Worm (Caenorhabditis elegans) whole organism, young adult: Measurements from ENCODE around the gene pho-7.

ENCODE experiments used
- B0336.3 ChIP-seq: fragments of 200-800 bp; sonication (Bioruptor generic); IDR thresholded peaks from 2 replicates; pipeline ENCODE4 v1.3.6; 2022; ENCODE audit warnings: missing genetic modification characterization, missing compliant biosample characterization
- C06A6.2 ChIP-seq: fragments of 200-800 bp; sonication (Bioruptor generic); conservative IDR thresholded peaks from 2 replicates; pipeline ENCODE4 v1.3.6; 2022; ENCODE audit warnings: missing genetic modification characterization, missing compliant biosample characterization
- F23B12.7 ChIP-seq: sonication (generic microtip); optimal IDR thresholded peaks from 2 replicates; lab custom pipeline; 2017; ENCODE audit warnings: missing genetic modification characterization, mild to moderate bottlenecking, missing compliant biosample characterization, antibody characterized with exemption, moderate library complexity; ENCODE audit not compliant: insufficient read depth
- F33H1.4 ChIP-seq: fragments of 200-800 bp; sonication (Bioruptor generic); IDR thresholded peaks from 2 replicates; pipeline ENCODE4 v1.3.6; 2022; ENCODE audit warnings: missing genetic modification reagents, missing genetic modification characterization, missing compliant biosample characterization
- F52B5.7 ChIP-seq: sonication (generic microtip); optimal IDR thresholded peaks from 2 replicates; lab custom pipeline; 2016; ENCODE audit warnings: mild to moderate bottlenecking, missing genetic modification characterization, missing compliant biosample characterization
- T26A5.8 ChIP-seq: sonication (generic microtip); optimal IDR thresholded peaks from 2 replicates; lab custom pipeline; 2016; ENCODE audit warnings: missing genetic modification characterization, missing compliant biosample characterization
- Y53F4B.3 ChIP-seq: fragments of 200-800 bp; sonication (Bioruptor generic); IDR thresholded peaks from 2 replicates; pipeline ENCODE4 v1.3.6; 2022; ENCODE audit warnings: missing genetic modification reagents, missing genetic modification characterization, missing compliant biosample characterization
- Y56A3A.18 ChIP-seq: fragments of 200-800 bp; sonication (Bioruptor generic); IDR thresholded peaks from 2 replicates; pipeline ENCODE4 v1.3.6; 2022; ENCODE audit warnings: missing genetic modification reagents, missing genetic modification characterization, missing compliant biosample characterization
- ZK185.1 ChIP-seq: sonication (generic microtip); optimal IDR thresholded peaks from 2 replicates; lab custom pipeline; 2016; ENCODE audit warnings: mild to moderate bottlenecking, missing genetic modification characterization, missing compliant biosample characterization; ENCODE audit not compliant: poor library complexity, severe bottlenecking
- akir-1 ChIP-seq: fragments of 200-800 bp; sonication (Bioruptor generic); optimal IDR thresholded peaks from 2 replicates; lab custom pipeline; 2018; ENCODE audit warnings: mild to moderate bottlenecking, missing genetic modification characterization, moderate library complexity, missing compliant biosample characterization
- aptf-3 ChIP-seq: fragments of 200-800 bp; sonication (Bioruptor generic); IDR thresholded peaks from 2 replicates; pipeline ENCODE4 v1.3.6; 2022; ENCODE audit warnings: missing genetic modification characterization, missing compliant biosample characterization
- atf-7 ChIP-seq: sonication (generic microtip); optimal IDR thresholded peaks from 2 replicates; lab custom pipeline; 2017; ENCODE audit warnings: mild to moderate bottlenecking, missing genetic modification characterization, missing compliant biosample characterization
- athp-1 ChIP-seq: sonication (generic microtip); optimal IDR thresholded peaks from 2 replicates; lab custom pipeline; 2017; ENCODE audit warnings: mild to moderate bottlenecking, missing genetic modification characterization, missing compliant biosample characterization
- attf-3 ChIP-seq: fragments of 200-800 bp; sonication (Bioruptor generic); conservative IDR thresholded peaks from 2 replicates; pipeline ENCODE4 v1.3.6; 2022; ENCODE audit warnings: missing genetic modification reagents, missing genetic modification characterization, missing compliant biosample characterization
- attf-5 ChIP-seq: fragments of 200-800 bp; sonication (Bioruptor generic); optimal IDR thresholded peaks from 2 replicates; lab custom pipeline; 2018; ENCODE audit warnings: mild to moderate bottlenecking, missing genetic modification characterization, missing compliant biosample characterization
- bed-1 ChIP-seq: fragments of 200-800 bp; sonication (Bioruptor generic); IDR thresholded peaks from 2 replicates; pipeline ENCODE4 v1.3.6; 2022; ENCODE audit warnings: missing genetic modification reagents, missing genetic modification characterization, missing compliant biosample characterization
- ceh-100 ChIP-seq: fragments of 200-800 bp; sonication (Bioruptor generic); IDR thresholded peaks from 2 replicates; pipeline ENCODE4 v1.3.6; 2022; ENCODE audit warnings: missing genetic modification reagents, missing genetic modification characterization, missing compliant biosample characterization
- ceh-27 ChIP-seq: fragments of 200-800 bp; sonication (Bioruptor generic); optimal IDR thresholded peaks from 2 replicates; lab custom pipeline; 2018; ENCODE audit warnings: mild to moderate bottlenecking, missing genetic modification characterization, moderate library complexity, missing compliant biosample characterization
- ceh-58 ChIP-seq: fragments of 200-800 bp; sonication (Bioruptor generic); IDR thresholded peaks from 2 replicates; pipeline ENCODE4 v1.3.6; 2022; ENCODE audit warnings: missing genetic modification characterization, missing compliant biosample characterization
- ceh-91 ChIP-seq: fragments of 200-800 bp; sonication (Bioruptor generic); IDR thresholded peaks from 2 replicates; pipeline ENCODE4 v1.3.6; 2022; ENCODE audit warnings: missing genetic modification reagents, missing genetic modification characterization, missing compliant biosample characterization
- efl-1 ChIP-seq: fragments of 150-350 bp; optimal IDR thresholded peaks from 2 replicates; lab custom pipeline; 2014; ENCODE audit warnings: missing biosample characterization, missing genetic modification reagents, missing genetic modification characterization
- gei-17 ChIP-seq: fragments of 200-800 bp; sonication (Bioruptor generic); optimal IDR thresholded peaks from 2 replicates; lab custom pipeline; 2018; ENCODE audit warnings: mild to moderate bottlenecking, missing genetic modification characterization, missing compliant biosample characterization
- hmg-20 ChIP-seq: fragments of 200-800 bp; sonication (Bioruptor generic); IDR thresholded peaks from 2 replicates; pipeline ENCODE4 v1.3.6; 2022; ENCODE audit warnings: missing genetic modification reagents, missing genetic modification characterization, missing compliant biosample characterization
- let-526 ChIP-seq: fragments of 200-800 bp; sonication (Bioruptor generic); IDR thresholded peaks from 2 replicates; pipeline ENCODE4 v1.3.6; 2022; ENCODE audit warnings: missing genetic modification reagents, missing genetic modification characterization, missing compliant biosample characterization
- let-607 ChIP-seq, 2 experiments: fragments of 200-800 bp in 1 of 2; sonication (Bioruptor generic) in 1 of 2; sonication (generic microtip) in 1 of 2; optimal IDR thresholded peaks; 2 replicates each; lab custom pipeline; 2016 to 2018; ENCODE audit warnings: mild to moderate bottlenecking in 2 of 2, missing compliant biosample characterization in 2 of 2, missing genetic modification characterization in 2 of 2, moderate library complexity in 2 of 2, missing genotype in 1 of 2
- lin-26 ChIP-seq: fragments of 200-800 bp; sonication (Bioruptor generic); IDR thresholded peaks from 2 replicates; pipeline ENCODE4 v1.3.6; 2022; ENCODE audit warnings: missing genetic modification reagents, missing genetic modification characterization, missing compliant biosample characterization
- lin-40 ChIP-seq: sonication (generic microtip); optimal IDR thresholded peaks from 2 replicates; lab custom pipeline; 2016; ENCODE audit warnings: missing genetic modification characterization, mild to moderate bottlenecking, missing compliant biosample characterization, missing genotype, missing genetic modification reagents
- lin-54 ChIP-seq: fragments of 200-800 bp; sonication (Bioruptor generic); optimal IDR thresholded peaks from 2 replicates; lab custom pipeline; 2018; ENCODE audit warnings: mild to moderate bottlenecking, missing genetic modification characterization, missing compliant biosample characterization
- lsl-1 ChIP-seq: fragments of 200-800 bp; sonication (Bioruptor generic); optimal IDR thresholded peaks from 2 replicates; lab custom pipeline; 2018; ENCODE audit warnings: mild to moderate bottlenecking, missing genetic modification characterization, moderate library complexity, missing compliant biosample characterization
- lsy-27 ChIP-seq: sonication (generic microtip); optimal IDR thresholded peaks from 2 replicates; lab custom pipeline; 2017; ENCODE audit warnings: missing genetic modification characterization, mild to moderate bottlenecking, missing compliant biosample characterization, antibody characterized with exemption, missing genotype, borderline replicate concordance; ENCODE audit not compliant: insufficient read depth
- madf-3 ChIP-seq: fragments of 200-800 bp; sonication (Bioruptor generic); IDR thresholded peaks from 2 replicates; pipeline ENCODE4 v1.3.6; 2022; ENCODE audit warnings: missing genetic modification reagents, missing genetic modification characterization, missing compliant biosample characterization
- madf-6 ChIP-seq: fragments of 200-800 bp; sonication (Bioruptor generic); IDR thresholded peaks from 2 replicates; pipeline ENCODE4 v1.3.6; 2022; ENCODE audit warnings: missing genetic modification reagents, missing genetic modification characterization, missing compliant biosample characterization
- mcd-1 ChIP-seq: fragments of 200-800 bp; sonication (Bioruptor generic); IDR thresholded peaks from 2 replicates; pipeline ENCODE4 v1.3.6; 2022; ENCODE audit warnings: missing genetic modification reagents, missing genetic modification characterization, missing compliant biosample characterization
- mes-4 ChIP-seq: sonication (generic microtip); optimal IDR thresholded peaks from 2 replicates; lab custom pipeline; 2016; ENCODE audit warnings: missing genotype, missing genetic modification characterization, missing compliant biosample characterization
- nfya-2 ChIP-seq: fragments of 200-800 bp; sonication (Bioruptor generic); IDR thresholded peaks from 2 replicates; pipeline ENCODE4 v1.3.6; 2022; ENCODE audit warnings: missing genetic modification reagents, missing genetic modification characterization, missing compliant biosample characterization
- nhr-27 ChIP-seq: fragments of 200-800 bp; sonication (Bioruptor generic); optimal IDR thresholded peaks from 2 replicates; lab custom pipeline; 2018; ENCODE audit warnings: mild to moderate bottlenecking, missing genetic modification characterization, moderate library complexity, missing compliant biosample characterization
- nhr-80 ChIP-seq: sonication (generic microtip); optimal IDR thresholded peaks from 2 replicates; lab custom pipeline; 2016; ENCODE audit warnings: missing genetic modification characterization, missing compliant biosample characterization
- sea-2 ChIP-seq: fragments of 200-800 bp; sonication (Bioruptor generic); IDR thresholded peaks from 2 replicates; pipeline ENCODE4 v1.3.6; 2022; ENCODE audit warnings: missing genetic modification characterization, missing compliant biosample characterization
- somi-1 ChIP-seq: fragments of 200-800 bp; sonication (Bioruptor generic); optimal IDR thresholded peaks from 2 replicates; lab custom pipeline; 2018; ENCODE audit warnings: mild to moderate bottlenecking, missing genetic modification characterization, missing compliant biosample characterization
- sptf-2 ChIP-seq: fragments of 200-800 bp; sonication (Bioruptor generic); optimal IDR thresholded peaks from 2 replicates; lab custom pipeline; 2018; ENCODE audit warnings: mild to moderate bottlenecking, missing genetic modification characterization, missing compliant biosample characterization
- tlf-1 ChIP-seq: fragments of 200-800 bp; sonication (Bioruptor generic); optimal IDR thresholded peaks from 2 replicates; lab custom pipeline; 2018; ENCODE audit warnings: mild to moderate bottlenecking, missing genetic modification characterization, missing compliant biosample characterization
- ztf-18 ChIP-seq: sonication (generic microtip); optimal IDR thresholded peaks from 2 replicates; lab custom pipeline; 2016; ENCODE audit warnings: missing genotype, mild to moderate bottlenecking, missing genetic modification characterization, missing compliant biosample characterization
- ztf-25 ChIP-seq: fragments of 200-800 bp; sonication (Bioruptor generic); IDR thresholded peaks from 2 replicates; pipeline ENCODE4 v1.3.6; 2022; ENCODE audit warnings: missing genetic modification reagents, missing genetic modification characterization, missing compliant biosample characterization
- ztf-26 ChIP-seq: sonication (generic microtip); optimal IDR thresholded peaks from 2 replicates; lab custom pipeline; 2017; ENCODE audit warnings: missing genetic modification characterization, missing compliant biosample characterization

Gene pho-7

ce11 chrX:10971118-10971517 is 30.0 kb upstream of the pho-7 start:
- no peak for TF ChIP-seq efl-1
- TF ChIP-seq F23B12.7 (tag; lab: Kevin White, UChicago) = no peak
- no peak for TF ChIP-seq madf-3 (GFP tag; lab: Robert Waterston, UW)
- TF ChIP-seq mcd-1 (GFP tag; lab: Robert Waterston, UW) = no peak
- no peak for TF ChIP-seq bed-1 (GFP tag; lab: Robert Waterston, UW)

- TF ChIP-seq nhr-80 (no peak), ztf-18 (no peak), Y53F4B.3 (GFP tag; lab: Robert Waterston, UW) (no peak), attf-5 (GFP tag; lab: Kevin White, UChicago) (no peak), aptf-3 (GFP tag; lab: Robert Waterston, UW) (no peak), Y56A3A.18 (GFP tag; lab: Robert Waterston, UW) (no peak), athp-1 (tag; lab: Kevin White, UChicago) (no peak), lin-54 (GFP tag; lab: Kevin White, UChicago) (no peak), ceh-100 (no peak), B0336.3 (GFP tag; lab: Robert Waterston, UW) (no peak), ZK185.1 (tag; lab: Kevin White, UChicago) (no peak), ztf-26 (tag; lab: Kevin White, UChicago) (no peak), madf-6 (GFP tag; lab: Robert Waterston, UW) (no peak), T26A5.8 (tag; lab: Kevin White, UChicago) (no peak), somi-1 (no peak), F52B5.7 (tag; lab: Kevin White, UChicago) (no peak), lsy-27 (tag; lab: Kevin White, UChicago) (no peak)
These were observed 29.5 kb upstream of the pho-7 start, which contains the start of gene K09C8.8 for ce11 chrX:10970629-10971028. Gene K09C8.8 (plus strand): TSS chrX:10970929.

- TF ChIP-seq ceh-58 (GFP tag; lab: Robert Waterston, UW) = no peak
- no peak for TF ChIP-seq lsl-1 (GFP tag; lab: Kevin White, UChicago)
- TF ChIP-seq ceh-91 (GFP tag; lab: Robert Waterston, UW) = no peak
- TF ChIP-seq ztf-25 (GFP tag; lab: Robert Waterston, UW) = no peak
- TF ChIP-seq ceh-100 = no peak
- TF ChIP-seq lin-40 (tag; lab: Kevin White, UChicago) = no peak
- no peak for TF ChIP-seq akir-1 (GFP tag; lab: Kevin White, UChicago)
- no peak for TF ChIP-seq ceh-27
- TF ChIP-seq tlf-1 (GFP tag; lab: Kevin White, UChicago) = no peak
- TF ChIP-seq nhr-27 (tag; lab: Kevin White, UChicago) = no peak
- TF ChIP-seq, all 124 proteins: peak for 0
These were observed 26.5 kb upstream of the pho-7 start, which contains the start of gene K09C8.9 for ce11 chrX:10967698-10968097. Gene K09C8.9 (minus strand): TSS chrX:10967798.

ce11 chrX:10966251-10966650 is 25.1 kb upstream of the pho-7 start, which contains the start of gene lge-1:
Gene lge-1 (plus strand): TSS chrX:10966551.
- TF ChIP-seq atf-7 (tag; lab: Kevin White, UChicago) (no peak), mes-4 (tag; lab: Kevin White, UChicago) (no peak)
- TF ChIP-seq, all 124 proteins: peak for 0

ce11 chrX:10965508-10965907 is 24.4 kb upstream of the pho-7 start:
- TF ChIP-seq F33H1.4 (GFP tag; lab: Robert Waterston, UW) = no peak
- no peak for TF ChIP-seq lin-26 (GFP tag; lab: Robert Waterston, UW)
- no peak for TF ChIP-seq gei-17 (GFP tag; lab: Kevin White, UChicago)
- TF ChIP-seq ceh-27 = no peak
- TF ChIP-seq C06A6.2 (GFP tag; lab: Robert Waterston, UW) = no peak
- no peak for TF ChIP-seq sea-2
- TF ChIP-seq sptf-2 (GFP tag; lab: Kevin White, UChicago) = no peak
- no peak for TF ChIP-seq madf-3 (GFP tag; lab: Robert Waterston, UW)
- TF ChIP-seq let-607 (tag; optimal IDR thresholded peaks at IDR 0.05; lab: Kevin White, UChicago) = no peak
- TF ChIP-seq hmg-20 (GFP tag; lab: Robert Waterston, UW) = no peak
- no peak for TF ChIP-seq attf-3 (GFP tag; lab: Robert Waterston, UW)
- TF ChIP-seq let-526 (GFP tag; lab: Robert Waterston, UW) = no peak
- TF ChIP-seq tlf-1 (GFP tag; lab: Kevin White, UChicago) = no peak
- no peak for TF ChIP-seq nfya-2 (GFP tag; lab: Robert Waterston, UW)
